Worm (Caenorhabditis elegans): ENCODE results near the gene arle-14.

- TF ChIP-seq ama-1 (optimal IDR thresholded peaks at IDR 0.05) (no peak), scrt-1 (GFP tag; IDR thresholded peaks at IDR 0.05) (no peak), tbx-11 (GFP tag; IDR thresholded peaks at IDR 0.05) (no peak), ceh-13 (GFP tag; optimal IDR thresholded peaks at IDR 0.05) (no peak), hmbx-1 (tag; optimal IDR thresholded peaks at IDR 0.05) (no peak), flt-1 (GFP tag; IDR thresholded peaks at IDR 0.05) (no peak), pes-1 (GFP tag; IDR thresholded peaks at IDR 0.05) (no peak), tbx-37 (GFP tag; conservative IDR thresholded peaks at IDR 0.05) (no peak), sea-1 (GFP tag; conservative IDR thresholded peaks at IDR 0.05) (no peak), hnd-1 (tag; optimal IDR thresholded peaks at IDR 0.05) (no peak), tra-4 (tag; optimal IDR thresholded peaks at IDR 0.05) (no peak), B0310.2 (tag; optimal IDR thresholded peaks at IDR 0.05) (no peak), aly-1 (tag; optimal IDR thresholded peaks at IDR 0.05) (no peak)
Observed at ce11 chrIII:5727827-5728226, 35.1 kb downstream of the arle-14 start, which contains the start of gene egg-1.

Measured in whole organism, early embryonic.